Worm (Caenorhabditis elegans) whole organism, L3 larva: Measurements from ENCODE around the gene chil-12.

Experiments
- ama-1 ChIP-seq: fragments of 150-350 bp; optimal IDR thresholded peaks from 2 replicates; lab custom pipeline; 2018
- fos-1 ChIP-seq: fragments of 150-350 bp; optimal IDR thresholded peaks from 2 replicates; lab custom pipeline; 2014; ENCODE audit warnings: missing biosample characterization, missing genetic modification characterization

DNA sequence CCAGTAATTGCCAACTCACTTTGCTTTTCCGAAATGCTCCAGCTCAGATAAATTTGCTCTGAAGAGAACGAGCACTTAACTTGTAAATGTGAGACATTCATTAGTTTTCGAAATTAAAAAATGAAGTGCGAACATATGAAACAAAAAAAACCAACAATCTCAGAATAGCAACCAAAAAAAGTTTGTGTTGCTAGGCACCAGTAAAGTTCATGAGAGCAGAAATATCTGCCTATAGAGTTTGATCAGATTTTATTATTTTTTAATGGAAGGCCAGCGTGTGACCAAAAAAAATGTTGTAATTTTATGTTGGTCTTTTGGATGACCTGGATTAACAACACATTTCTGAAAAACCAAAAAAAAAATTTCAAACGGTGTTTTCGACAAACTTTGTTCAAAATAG is 22.8 kb downstream of the chil-12 start, which contains the start of gene M01B2.12:
- TF ChIP-seq fos-1 (tag; lab: Kevin White, UChicago), result no peak
- no peak for TF ChIP-seq ama-1 (lab: Kevin White, UChicago)
